Fruit fly (Drosophila melanogaster): Measurements from ENCODE around the gene lilli.

DNA sequence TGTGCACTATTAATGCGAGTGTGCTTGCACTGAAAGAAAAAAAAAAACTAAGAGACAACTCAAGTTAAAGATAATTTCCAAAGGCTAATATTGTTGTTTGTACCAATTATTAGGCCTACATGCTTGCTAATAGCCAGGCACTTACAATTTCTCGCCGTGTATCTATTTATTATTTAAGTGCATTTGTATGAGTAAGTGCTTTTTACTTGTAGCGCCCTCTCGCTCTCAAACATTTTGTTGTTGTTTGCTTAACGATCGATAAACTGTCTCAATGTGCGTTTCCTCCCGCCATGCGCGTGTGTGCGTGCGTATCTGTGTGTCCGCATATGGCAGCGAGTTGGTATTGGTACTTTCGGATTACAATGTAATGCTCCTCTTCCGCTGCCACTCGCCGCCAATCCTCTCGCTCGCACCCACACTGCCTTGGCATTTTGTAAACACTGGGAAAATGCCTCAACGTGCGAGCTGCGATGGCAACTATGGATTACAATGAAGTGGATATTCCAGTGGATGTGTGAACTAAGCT, 11.4 kb downstream of the lilli start:
- TF ChIP-seq CG8478 (optimal IDR thresholded peaks at IDR 0.05) (no peak), CTCF (optimal IDR thresholded peaks at IDR 0.05) (no peak)

Data from S2 (cell line).